Fruit fly (Drosophila melanogaster): Measurements from ENCODE around the gene CG9641.

CG9641 gene

DNA sequence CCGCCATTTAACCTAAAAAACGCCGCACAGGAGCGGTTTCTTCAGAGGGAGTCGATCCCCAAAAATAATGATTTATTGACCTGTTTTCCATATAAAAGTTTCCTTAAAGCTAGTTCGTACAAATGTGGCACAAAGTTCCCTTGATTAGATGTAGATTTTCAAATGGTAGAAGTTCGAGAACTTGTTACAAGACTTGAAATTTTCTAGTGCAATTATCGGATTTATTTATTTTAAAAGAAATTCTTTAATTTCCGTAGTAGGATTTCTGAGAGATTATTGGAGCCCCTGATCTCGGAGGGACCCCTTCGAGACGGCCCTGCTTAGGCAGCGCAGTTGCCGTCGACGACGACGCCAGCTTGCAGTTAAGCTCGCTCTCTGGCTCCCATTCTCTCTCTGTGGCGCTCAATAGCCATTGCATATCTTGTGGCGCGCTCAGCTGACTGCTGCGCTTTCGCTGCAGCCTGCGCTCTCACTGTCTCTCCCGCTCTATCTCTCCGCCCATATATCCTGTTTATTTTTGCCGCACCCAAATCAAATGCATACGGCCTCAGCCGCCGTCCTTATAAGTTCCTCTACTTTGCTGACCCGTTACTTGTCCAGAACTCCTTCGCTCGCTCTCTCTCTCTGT is 19.0 kb downstream of the CG9641 start (continued):
- no peak for TF ChIP-seq run (tag; optimal IDR thresholded peaks at IDR 0.05)
- no peak for TF ChIP-seq tup (GFP tag; optimal IDR thresholded peaks at IDR 0.05)
- peak; percentile 38 for TF ChIP-seq dmrt11E (tag; optimal IDR thresholded peaks at IDR 0.05)
- TF ChIP-seq D (optimal IDR thresholded peaks at IDR 0.05), result no peak
- peak; percentile 71 for TF ChIP-seq D (GFP tag; optimal IDR thresholded peaks at IDR 0.05)
- no peak for TF ChIP-seq insv (GFP tag; optimal IDR thresholded peaks at IDR 0.05)
- TF ChIP-seq CG16863 (GFP tag; optimal IDR thresholded peaks at IDR 0.05), result peak; percentile 39
- no peak for TF ChIP-seq CG17359 (tag; optimal IDR thresholded peaks at IDR 0.05)
- TF ChIP-seq ttk (GFP tag; IDR thresholded peaks at IDR 0.05), result no peak
- no peak for TF ChIP-seq scrt (GFP tag; optimal IDR thresholded peaks at IDR 0.05)
- TF ChIP-seq lab (GFP tag; optimal IDR thresholded peaks at IDR 0.05), result no peak
- TF ChIP-seq klu (GFP tag; IDR thresholded peaks at IDR 0.05), result no peak
- no peak for TF ChIP-seq CG17568 (GFP tag; optimal IDR thresholded peaks at IDR 0.05)
- peak; percentile 43; the same call in 1 of the 2 replicates for TF ChIP-seq ara (GFP tag; IDR thresholded peaks at IDR 0.05)
- TF ChIP-seq zf30C (GFP tag; optimal IDR thresholded peaks at IDR 0.05), result no peak
- TF ChIP-seq CG10565 (GFP tag; optimal IDR thresholded peaks at IDR 0.05), result no peak
- no peak for TF ChIP-seq sim (GFP tag; IDR thresholded peaks at IDR 0.05)
- TF ChIP-seq pnt (GFP tag; optimal IDR thresholded peaks at IDR 0.05), result peak; percentile 44
- no peak for TF ChIP-seq Elba2 (GFP tag; optimal IDR thresholded peaks at IDR 0.05)
- no peak for TF ChIP-seq caup (GFP tag; optimal IDR thresholded peaks at IDR 0.05; ENCODE audit: severe bottlenecking)
- TF ChIP-seq Sin3A (optimal IDR thresholded peaks at IDR 0.05), result no peak
- TF ChIP-seq Hr3 (GFP tag; optimal IDR thresholded peaks at IDR 0.05), result peak; percentile 6
- TF ChIP-seq CG2116 (GFP tag; optimal IDR thresholded peaks at IDR 0.05), result no peak
- TF ChIP-seq CG13775 (GFP tag; optimal IDR thresholded peaks at IDR 0.05), result no peak
- no peak for TF ChIP-seq CG12155 (GFP tag; optimal IDR thresholded peaks at IDR 0.05)
- no peak for TF ChIP-seq Fer3 (tag; optimal IDR thresholded peaks at IDR 0.05)
- TF ChIP-seq z (GFP tag; IDR thresholded peaks at IDR 0.05), result no peak
- no peak for TF ChIP-seq sd (tag; optimal IDR thresholded peaks at IDR 0.05)
- TF ChIP-seq CG12104 (GFP tag; optimal IDR thresholded peaks at IDR 0.05), result no peak
- no peak for TF ChIP-seq toy (GFP tag; IDR thresholded peaks at IDR 0.05)
- peak; percentile 38; the same call in 1 of the 2 replicates for TF ChIP-seq ssp (GFP tag; IDR thresholded peaks at IDR 0.05)
- no peak for TF ChIP-seq vfl (GFP tag; optimal IDR thresholded peaks at IDR 0.05)
- no peak for TF ChIP-seq abd-A (tag; optimal IDR thresholded peaks at IDR 0.05)
- no peak for TF ChIP-seq CG3281 (GFP tag; optimal IDR thresholded peaks at IDR 0.05)
- TF ChIP-seq ab (GFP tag; optimal IDR thresholded peaks at IDR 0.05), result no peak
- TF ChIP-seq CG10274 (GFP tag; optimal IDR thresholded peaks at IDR 0.05), result no peak
- TF ChIP-seq Spps (tag; optimal IDR thresholded peaks at IDR 0.05), result peak; percentile 27
- TF ChIP-seq dan (GFP tag; IDR thresholded peaks at IDR 0.05), result no peak
- TF ChIP-seq slp2 (GFP tag; optimal IDR thresholded peaks at IDR 0.05), result no peak
- peak; percentile 80 for TF ChIP-seq Drgx (GFP tag; IDR thresholded peaks at IDR 0.05)
- TF ChIP-seq Myb (GFP tag; optimal IDR thresholded peaks at IDR 0.05), result no peak
- TF ChIP-seq CG3838 (GFP tag; optimal IDR thresholded peaks at IDR 0.05), result no peak
- TF ChIP-seq ham (GFP tag; IDR thresholded peaks at IDR 0.05), result no peak
- TF ChIP-seq cato (GFP tag; optimal IDR thresholded peaks at IDR 0.05; ENCODE audit: borderline replicate concordance), result no peak
- TF ChIP-seq Dref (GFP tag; IDR thresholded peaks at IDR 0.05), result no peak
- no peak for TF ChIP-seq Stat92E (GFP tag; optimal IDR thresholded peaks at IDR 0.05)
- peak in 1 of 2 experiments; percentile 47 for TF ChIP-seq chif (GFP tag; optimal IDR thresholded peaks at IDR 0.05)
- no peak for TF ChIP-seq ERR (GFP tag; optimal IDR thresholded peaks at IDR 0.05)
- no peak for TF ChIP-seq ftz-f1 (GFP tag; optimal IDR thresholded peaks at IDR 0.05)
- no peak for TF ChIP-seq hbn (GFP tag; IDR thresholded peaks at IDR 0.05; ENCODE audit: partially characterized antibody)
- TF ChIP-seq CG8281 (tag; optimal IDR thresholded peaks at IDR 0.05), result peak; percentile 12

All from whole organism, embryonic.